Fruit fly (Drosophila melanogaster) whole organism, pupa: Measurements from ENCODE around the gene gammaTub37C.

Experiments used
- CG10348 ChIP-seq: fragments of 200-800 bp; sonication (Bioruptor generic); IDR thresholded peaks from 2 replicates; pipeline ENCODE4 v1.3.6; 2022; ENCODE audit warnings: missing biosample characterization, missing genetic modification characterization
- CG12605 ChIP-seq: fragments of 200-800 bp; sonication (Bioruptor generic); IDR thresholded peaks from 2 replicates; pipeline ENCODE4 v1.3.6; 2022; ENCODE audit warnings: missing biosample characterization, missing genetic modification characterization
- CG13204 ChIP-seq: fragments of 200-800 bp; sonication (Bioruptor generic); optimal IDR thresholded peaks from 2 replicates; lab custom pipeline; 2018; ENCODE audit warnings: missing biosample characterization, mild to moderate bottlenecking, missing genetic modification characterization, moderate library complexity
- CG14655 ChIP-seq: fragments of 200-800 bp; sonication (Bioruptor generic); optimal IDR thresholded peaks from 3 replicates; lab custom pipeline; 2017; ENCODE audit warnings: mild to moderate bottlenecking, missing biosample characterization, missing genetic modification reagents, missing genetic modification characterization
- CG15710 ChIP-seq: fragments of 200-800 bp; sonication (Bioruptor generic); optimal IDR thresholded peaks from 2 replicates; lab custom pipeline; 2018; ENCODE audit warnings: missing biosample characterization, mild to moderate bottlenecking, missing genetic modification characterization, moderate library complexity
- CG17806 ChIP-seq: fragments of 200-800 bp; sonication (Bioruptor generic); optimal IDR thresholded peaks from 2 replicates; lab custom pipeline; 2018; ENCODE audit warnings: missing biosample characterization, mild to moderate bottlenecking, missing genetic modification characterization, moderate library complexity
- CG32121 ChIP-seq: fragments of 200-800 bp; sonication (Bioruptor generic); IDR thresholded peaks from 2 replicates; pipeline ENCODE4 v1.3.6; 2022; ENCODE audit warnings: missing biosample characterization, missing genetic modification characterization
- CG34367 ChIP-seq: fragments of 200-800 bp; sonication (Bioruptor generic); optimal IDR thresholded peaks from 2 replicates; lab custom pipeline; 2018; ENCODE audit warnings: missing biosample characterization, mild to moderate bottlenecking, missing genetic modification characterization
- CG4496 ChIP-seq: fragments of 200-800 bp; sonication (Bioruptor generic); IDR thresholded peaks from 3 replicates; pipeline ENCODE4 v1.3.6; 2022; ENCODE audit warnings: missing biosample characterization, missing genetic modification characterization
- CG8159 ChIP-seq: fragments of 200-800 bp; sonication (Bioruptor generic); optimal IDR thresholded peaks from 3 replicates; lab custom pipeline; 2018; ENCODE audit warnings: missing biosample characterization, mild to moderate bottlenecking, missing genetic modification characterization, moderate library complexity
- CG8301 ChIP-seq: fragments of 200-800 bp; sonication (Bioruptor generic); optimal IDR thresholded peaks from 2 replicates; lab custom pipeline; 2018; ENCODE audit warnings: missing biosample characterization, mild to moderate bottlenecking, missing genetic modification characterization
- CG9948 ChIP-seq: fragments of 200-800 bp; sonication (Bioruptor generic); optimal IDR thresholded peaks from 2 replicates; lab custom pipeline; 2018; ENCODE audit warnings: missing biosample characterization, mild to moderate bottlenecking, missing genetic modification characterization, moderate library complexity
- D1 ChIP-seq: fragments of 200-800 bp; sonication (Bioruptor generic); optimal IDR thresholded peaks from 2 replicates; lab custom pipeline; 2018; ENCODE audit warnings: missing biosample characterization, mild to moderate bottlenecking, missing genetic modification characterization, moderate library complexity
- EcR ChIP-seq: fragments of 200-800 bp; sonication (Bioruptor generic); optimal IDR thresholded peaks from 3 replicates; lab custom pipeline; 2019; ENCODE audit warnings: missing biosample characterization, missing genetic modification characterization, mild to moderate bottlenecking, moderate library complexity, missing genetic modification reagents
- Ets98B ChIP-seq: fragments of 200-800 bp; sonication (Bioruptor generic); IDR thresholded peaks from 2 replicates; pipeline ENCODE4 v1.3.6; 2022; ENCODE audit warnings: missing biosample characterization, missing genetic modification characterization
- Pif1A ChIP-seq: fragments of 200-800 bp; sonication (Bioruptor generic); optimal IDR thresholded peaks from 3 replicates; lab custom pipeline; 2016; ENCODE audit warnings: missing biosample characterization, missing genetic modification characterization
- Pif1B ChIP-seq: fragments of 200-800 bp; sonication (Bioruptor generic); optimal IDR thresholded peaks from 3 replicates; lab custom pipeline; 2016; ENCODE audit warnings: missing biosample characterization, missing genetic modification characterization
- Snoo ChIP-seq: fragments of 200-800 bp; sonication (Bioruptor generic); optimal IDR thresholded peaks from 3 replicates; lab custom pipeline; 2017; ENCODE audit warnings: missing biosample characterization, mild to moderate bottlenecking, missing genetic modification characterization, inconsistent platforms
- fd96Ca ChIP-seq: fragments of 200-800 bp; sonication (Bioruptor generic); IDR thresholded peaks from 3 replicates; pipeline ENCODE4 v1.3.6; 2022; ENCODE audit warnings: missing biosample characterization, missing genetic modification characterization
- gl ChIP-seq: fragments of 200-800 bp; sonication (Bioruptor generic); optimal IDR thresholded peaks from 2 replicates; lab custom pipeline; 2018; ENCODE audit warnings: missing biosample characterization, mild to moderate bottlenecking, missing genetic modification characterization
- rn ChIP-seq: fragments of 200-800 bp; sonication (Bioruptor generic); IDR thresholded peaks from 2 replicates; pipeline ENCODE4 v1.3.6; 2022; ENCODE audit warnings: missing biosample characterization, missing genetic modification characterization

Gene gammaTub37C

DNA sequence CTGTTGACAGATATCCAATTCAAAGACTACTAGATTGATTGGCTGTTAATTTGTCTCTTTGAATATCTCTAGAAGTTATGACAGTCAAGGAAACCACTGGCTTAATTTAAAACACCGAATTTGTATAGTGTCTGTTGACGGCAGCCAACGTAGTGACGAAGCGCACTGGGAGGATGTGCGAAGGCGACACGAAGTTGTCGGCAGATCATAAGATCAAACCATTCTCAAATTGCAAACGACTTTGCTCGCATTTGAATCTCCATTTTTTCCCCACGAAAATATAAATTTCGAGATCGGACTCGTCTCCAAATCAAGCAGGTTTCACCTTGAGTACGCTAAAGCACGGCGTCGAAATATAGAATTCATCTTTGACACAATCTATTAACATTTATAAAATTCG lies 2.8 kb downstream of the gammaTub37C start, which contains the start of gene CG42688:
TSS of gene CG42688 (minus strand) at position 101 of the 400 bp plus-strand sequence.
- TF ChIP-seq CG15710 (tag; lab: Kevin White, UChicago) (no peak), D1 (tag; lab: Kevin White, UChicago) (no peak), EcR (no peak), CG8159 (tag; lab: Kevin White, UChicago) (no peak)

DNA sequence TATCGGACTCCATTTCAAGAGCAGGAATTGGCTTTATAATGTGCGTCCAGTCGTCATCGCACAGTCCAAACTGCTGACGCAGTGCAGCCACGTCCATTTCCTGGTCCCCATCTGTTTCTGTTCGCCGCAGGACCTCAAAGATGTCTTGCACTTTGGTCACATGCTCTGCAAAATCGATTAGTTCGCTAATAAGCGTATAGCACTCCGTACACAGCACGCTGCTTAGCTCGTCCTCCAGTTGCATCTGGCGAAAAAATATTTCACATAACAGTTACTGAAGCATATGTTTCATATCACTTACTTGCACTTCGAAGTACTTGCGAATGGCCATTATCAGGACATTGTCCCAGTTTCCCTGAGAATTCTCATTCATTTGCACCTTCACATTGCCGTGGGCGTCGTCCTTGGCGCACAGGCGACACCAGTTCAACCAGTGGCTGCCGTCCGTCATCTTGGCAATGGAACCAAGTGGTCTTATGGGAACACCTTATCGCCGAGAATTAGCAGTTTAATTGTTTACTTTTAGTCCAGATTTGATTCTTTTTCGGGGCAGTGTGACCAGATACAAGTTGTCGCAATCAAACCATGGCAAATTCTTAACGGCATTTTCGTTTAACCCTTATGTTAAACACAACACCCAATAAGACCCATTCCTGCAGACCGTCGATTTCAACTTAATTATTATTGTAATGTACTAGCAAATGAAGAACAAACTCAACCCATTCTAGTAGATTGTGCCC lies 4.2 kb downstream of the gammaTub37C start, which contains the start of gene CG17568:
TSS of gene CG17568 (minus strand) at position 550 of the 740 bp plus-strand sequence.
- TF ChIP-seq D1 (tag; lab: Kevin White, UChicago) = peak; percentile 13
- TF ChIP-seq rn (GFP tag; lab: Robert Waterston, UW) = no peak
- TF ChIP-seq Snoo (tag; lab: Kevin White, UChicago) = no peak
- TF ChIP-seq CG17806 = no peak
- TF ChIP-seq Ets98B (GFP tag; lab: Robert Waterston, UW) = no peak
- no peak for TF ChIP-seq CG4496 (GFP tag; lab: Robert Waterston, UW)
- peak; percentile 82 for TF ChIP-seq EcR
- no peak for TF ChIP-seq CG13204 (GFP tag; lab: Kevin White, UChicago)
- TF ChIP-seq CG32121 = no peak
- no peak for TF ChIP-seq CG14655 (GFP tag; lab: Kevin White, UChicago)
- TF ChIP-seq Pif1A (GFP tag; lab: Kevin White, UChicago) = no peak
- TF ChIP-seq CG10348 (GFP tag; lab: Robert Waterston, UW) = no peak

DNA sequence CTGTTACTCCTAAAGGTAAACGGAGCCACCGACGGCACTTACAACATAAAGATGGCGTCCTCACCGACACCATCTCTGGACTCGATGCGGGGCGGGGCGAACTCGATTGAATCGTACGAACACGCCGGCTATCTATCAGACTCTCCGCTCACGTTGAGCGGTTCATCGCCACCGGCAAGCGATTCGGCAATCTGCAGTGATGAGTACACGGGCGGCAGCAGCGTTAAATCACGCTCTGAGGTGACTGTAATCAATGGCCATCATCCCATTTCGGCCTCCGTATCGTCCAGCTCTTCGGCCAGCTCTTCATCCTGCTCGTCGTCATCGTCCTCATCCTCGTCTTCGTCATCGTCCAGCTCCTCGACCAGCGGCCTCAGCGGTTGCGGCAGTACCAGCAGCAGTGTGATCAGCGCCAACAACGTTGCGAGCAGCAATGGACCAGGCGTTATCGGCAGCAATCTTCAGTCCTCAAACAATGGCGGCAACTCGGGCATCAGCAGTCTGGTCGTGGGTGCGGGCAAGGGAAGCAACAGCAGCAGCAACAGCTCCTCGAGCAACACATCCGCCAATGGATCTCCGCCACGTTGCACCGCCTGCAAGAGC lies 17.3 kb downstream of the gammaTub37C start:
- no peak for TF ChIP-seq D1 (tag; lab: Kevin White, UChicago)
- no peak for TF ChIP-seq CG8301 (tag; lab: Kevin White, UChicago)
- TF ChIP-seq CG15710 (tag; lab: Kevin White, UChicago) = no peak
- TF ChIP-seq CG17806 = no peak
- TF ChIP-seq Ets98B (GFP tag; lab: Robert Waterston, UW) = no peak
- TF ChIP-seq Pif1B = no peak
- no peak for TF ChIP-seq fd96Ca
- TF ChIP-seq EcR = no peak
- no peak for TF ChIP-seq CG12605 (GFP tag; lab: Robert Waterston, UW)
- no peak for TF ChIP-seq CG14655 (GFP tag; lab: Kevin White, UChicago)
- no peak for TF ChIP-seq CG9948 (tag; lab: Kevin White, UChicago)
- TF ChIP-seq CG32121 = no peak
- TF ChIP-seq CG4496 (GFP tag; lab: Robert Waterston, UW) = no peak
- TF ChIP-seq CG10348 (GFP tag; lab: Robert Waterston, UW) = no peak
- TF ChIP-seq gl (tag; lab: Kevin White, UChicago) = no peak
- TF ChIP-seq rn (GFP tag; lab: Robert Waterston, UW) = no peak
- no peak for TF ChIP-seq Snoo (tag; lab: Kevin White, UChicago)

DNA sequence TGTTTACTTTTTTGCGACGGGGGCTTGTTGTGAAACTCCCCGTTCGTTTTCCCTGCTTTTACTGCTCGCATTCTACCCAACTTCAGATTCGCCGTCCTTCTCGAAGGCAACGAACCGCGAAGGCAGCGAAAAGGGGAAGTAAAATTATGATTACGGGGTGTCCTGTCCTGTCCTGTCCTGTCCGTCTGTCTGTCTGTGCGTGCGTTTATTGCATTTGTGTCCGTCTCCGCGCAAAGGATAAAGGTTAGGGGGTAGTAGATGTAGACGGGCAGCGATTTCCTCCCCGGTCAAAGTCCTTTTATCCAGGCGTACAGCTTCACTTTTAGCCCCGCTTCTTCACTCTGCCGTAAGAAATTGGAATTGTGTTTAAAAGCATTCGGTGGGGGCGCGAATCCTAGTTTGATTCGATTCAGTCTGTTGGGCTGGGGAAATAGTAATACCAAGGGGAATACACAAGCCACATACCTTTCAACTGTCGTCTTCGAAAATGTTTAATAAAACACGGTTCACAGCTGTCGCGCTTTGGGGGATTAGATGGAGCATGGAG lies 18.3 kb downstream of the gammaTub37C start:
- TF ChIP-seq CG15710 (tag; lab: Kevin White, UChicago) (no peak), Pif1B (no peak), gl (tag; lab: Kevin White, UChicago) (no peak), CG17806 (no peak), CG10348 (GFP tag; lab: Robert Waterston, UW) (no peak), fd96Ca (no peak), Snoo (tag; lab: Kevin White, UChicago) (no peak), CG8301 (tag; lab: Kevin White, UChicago) (no peak), rn (GFP tag; lab: Robert Waterston, UW) (no peak), CG14655 (GFP tag; lab: Kevin White, UChicago) (no peak), D1 (tag; lab: Kevin White, UChicago) (no peak), CG32121 (no peak), Ets98B (GFP tag; lab: Robert Waterston, UW) (no peak), CG13204 (GFP tag; lab: Kevin White, UChicago) (no peak), CG12605 (GFP tag; lab: Robert Waterston, UW) (no peak), CG8159 (tag; lab: Kevin White, UChicago) (no peak), CG34367 (tag; lab: Kevin White, UChicago) (no peak), EcR (no peak)

DNA sequence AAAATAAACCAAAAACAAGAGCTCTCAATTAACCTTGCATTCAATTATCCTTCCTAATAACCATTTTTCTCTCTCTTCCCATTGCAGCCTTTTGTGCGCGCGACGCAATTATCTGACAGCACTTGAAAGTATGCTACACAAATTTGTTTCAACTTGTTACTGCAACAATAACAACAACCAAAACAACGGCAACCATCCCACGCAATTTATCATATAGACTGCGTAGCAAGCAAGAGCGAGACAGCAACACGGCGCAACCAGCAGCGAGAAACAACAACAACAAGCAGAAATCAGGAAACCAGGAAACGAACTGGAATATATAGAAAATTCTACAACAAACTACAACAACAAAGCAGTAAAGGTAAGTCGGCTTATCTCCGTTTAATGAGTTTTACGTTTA lies 19.5 kb downstream of the gammaTub37C start:
- peak; percentile 14; the same call in 1 of the 2 replicates for TF ChIP-seq CG32121
- TF ChIP-seq gl (tag; lab: Kevin White, UChicago) = no peak
- peak; percentile 22 for TF ChIP-seq EcR
- TF ChIP-seq D1 (tag; lab: Kevin White, UChicago) = no peak
- TF ChIP-seq Pif1B = no peak
- TF ChIP-seq CG9948 (tag; lab: Kevin White, UChicago) = no peak
- TF ChIP-seq Pif1A (GFP tag; lab: Kevin White, UChicago) = no peak
- 0 out of 2 replicates have a peak, but pooled peaks have one; percentile 10 for TF ChIP-seq Ets98B (GFP tag; lab: Robert Waterston, UW)
- TF ChIP-seq CG14655 (GFP tag; lab: Kevin White, UChicago) = no peak
- no peak for TF ChIP-seq rn (GFP tag; lab: Robert Waterston, UW)
